Fruit fly (Drosophila melanogaster): ENCODE results near the gene Ccm3.

The Ccm3 gene

DNA sequence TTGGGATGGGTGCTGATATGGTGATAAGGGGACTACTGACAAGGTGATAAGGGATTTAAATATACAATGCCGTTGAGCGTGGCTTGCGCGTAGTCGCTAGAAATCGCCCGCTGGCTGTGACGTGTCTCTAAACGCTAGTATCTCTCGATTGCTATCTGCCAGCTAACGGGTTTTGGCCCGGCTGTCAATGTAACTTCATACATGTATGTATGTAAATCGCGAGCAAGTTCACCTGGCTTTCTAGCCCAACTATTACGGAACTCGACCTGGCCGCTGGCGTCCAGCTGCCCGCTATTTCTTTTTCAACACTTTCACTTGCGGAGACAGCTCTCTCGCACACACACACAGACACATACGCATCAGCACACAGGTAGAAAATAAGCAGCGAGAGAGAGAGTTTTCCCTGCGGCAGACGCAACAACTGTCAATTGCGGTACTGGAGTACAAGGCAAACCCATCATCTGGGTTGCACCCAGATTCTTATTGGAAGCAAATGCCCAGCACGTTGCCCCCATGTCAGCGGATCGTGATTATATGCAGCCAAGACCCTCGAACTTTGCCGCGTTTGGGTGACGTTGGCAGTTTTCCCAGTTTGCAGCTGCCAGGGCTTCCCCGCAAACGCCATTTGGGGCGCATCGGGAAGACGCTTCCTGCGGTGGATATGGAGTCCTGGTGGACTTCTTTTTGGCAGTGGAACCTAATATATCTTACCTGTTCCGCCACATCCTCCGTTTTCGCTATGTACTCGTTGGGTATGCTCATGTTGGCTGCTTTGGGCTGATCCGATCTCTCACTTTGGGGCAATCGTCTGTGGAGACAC, 26.3 kb upstream of the Ccm3 start:
- TF ChIP-seq ac (GFP tag; optimal IDR thresholded peaks at IDR 0.05) (peak; percentile 10), CG5180 (GFP tag; optimal IDR thresholded peaks at IDR 0.05) (peak; percentile 44), slbo (GFP tag; IDR thresholded peaks at IDR 0.05) (no peak), CG10431 (GFP tag; optimal IDR thresholded peaks at IDR 0.05) (peak; percentile 85), CG15479 (GFP tag; optimal IDR thresholded peaks at IDR 0.05) (peak; percentile 80), sug (tag; optimal IDR thresholded peaks at IDR 0.05) (peak; percentile 22), ewg (GFP tag; optimal IDR thresholded peaks at IDR 0.05) (no peak), Xbp1 (GFP tag; optimal IDR thresholded peaks at IDR 0.05) (peak; percentile 51), sim (GFP tag; IDR thresholded peaks at IDR 0.05) (0 out of 2 replicates have a peak, but pooled peaks have one; percentile 7), CG12769 (tag; optimal IDR thresholded peaks at IDR 0.05) (peak; percentile 31), CG30403 (GFP tag; optimal IDR thresholded peaks at IDR 0.05) (no peak), CG33557 (GFP tag; optimal IDR thresholded peaks at IDR 0.05) (peak; percentile 9), cg (GFP tag; optimal IDR thresholded peaks at IDR 0.05) (peak; percentile 76), Trl (optimal IDR thresholded peaks at IDR 0.05) (peak in 1 of 2 experiments; percentile 5), Trl (GFP tag; optimal IDR thresholded peaks at IDR 0.05) (no peak), CG10543 (GFP tag; optimal IDR thresholded peaks at IDR 0.05) (no peak), Pdp1 (GFP tag; optimal IDR thresholded peaks at IDR 0.05) (peak in 1 of 2 experiments; percentile 52), insv (GFP tag; optimal IDR thresholded peaks at IDR 0.05) (peak in 1 of 2 experiments; percentile 89), grn (GFP tag; optimal IDR thresholded peaks at IDR 0.05) (peak; percentile 80), Elba2 (GFP tag; optimal IDR thresholded peaks at IDR 0.05) (peak; percentile 83), exex (tag; optimal IDR thresholded peaks at IDR 0.05) (peak; percentile 3), Blimp-1 (GFP tag; optimal IDR thresholded peaks at IDR 0.05) (peak; percentile 98), dmrt99B (tag; optimal IDR thresholded peaks at IDR 0.05) (no peak), CG4820 (GFP tag; optimal IDR thresholded peaks at IDR 0.05) (no peak), CG10366 (GFP tag; IDR thresholded peaks at IDR 0.05) (no peak), nerfin-1 (tag; optimal IDR thresholded peaks at IDR 0.05) (no peak), Med (GFP tag) (peak; percentile 3), sens (GFP tag) (peak; percentile 26), CG9817 (tag; optimal IDR thresholded peaks at IDR 0.05) (no peak), org-1 (GFP tag; optimal IDR thresholded peaks at IDR 0.05) (no peak), CG11696 (GFP tag; IDR thresholded peaks at IDR 0.05) (peak; percentile 62; the same call in 1 of the 2 replicates), CG1647 (GFP tag; optimal IDR thresholded peaks at IDR 0.05) (no peak), inv (GFP tag; IDR thresholded peaks at IDR 0.05; ENCODE audit: partially characterized antibody) (no peak)

DNA sequence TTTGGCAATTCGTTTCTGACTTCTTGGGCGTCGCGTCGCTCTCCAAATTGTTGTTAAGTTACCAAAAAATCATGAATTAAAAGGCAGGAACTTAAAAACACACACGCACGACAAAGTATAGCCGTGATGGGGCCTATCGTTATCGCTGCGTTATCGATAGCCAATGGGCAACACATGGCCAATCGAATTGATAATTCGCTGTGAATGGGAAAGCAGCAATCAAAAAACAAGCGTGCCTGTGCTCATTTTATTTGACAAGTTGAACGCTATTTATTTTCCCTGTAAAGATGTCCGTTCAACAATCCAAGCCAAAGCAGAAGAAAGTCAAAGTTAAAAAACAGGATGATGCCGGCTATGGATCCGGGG, 25.8 kb upstream of the Ccm3 start, which contains the start of the genes Surf4 and CG31301:
Gene Surf4, minus strand, starts transcription at position 159 of the 366 bp plus-strand sequence.
Gene CG31301, plus strand, starts transcription at position 188 of the 366 bp plus-strand sequence.
- TF ChIP-seq E2f2 (GFP tag; IDR thresholded peaks at IDR 0.05) = 0 out of 2 replicates have a peak, but pooled peaks have one; percentile 33
- TF ChIP-seq YL-1 (GFP tag; optimal IDR thresholded peaks at IDR 0.05) = peak; percentile 61
- no peak for TF ChIP-seq tll (GFP tag; optimal IDR thresholded peaks at IDR 0.05)
- TF ChIP-seq CG18476 (GFP tag; optimal IDR thresholded peaks at IDR 0.05) = no peak
- no peak for TF ChIP-seq CG17912 (GFP tag; optimal IDR thresholded peaks at IDR 0.05)
- TF ChIP-seq Sin3A (optimal IDR thresholded peaks at IDR 0.05) = peak; percentile 39
- no peak for TF ChIP-seq CG6175 (GFP tag; IDR thresholded peaks at IDR 0.05)
- peak; percentile 10 for TF ChIP-seq B-H2 (GFP tag; optimal IDR thresholded peaks at IDR 0.05)
- TF ChIP-seq CG17186 (GFP tag; optimal IDR thresholded peaks at IDR 0.05) = peak; percentile 17
- peak; percentile 6 for TF ChIP-seq CG17359 (tag; optimal IDR thresholded peaks at IDR 0.05)
- no peak for TF ChIP-seq nerfin-1 (tag; optimal IDR thresholded peaks at IDR 0.05)
- peak; percentile 18 for TF ChIP-seq Myb (GFP tag; optimal IDR thresholded peaks at IDR 0.05)
- peak; percentile 91 for TF ChIP-seq dm (GFP tag; optimal IDR thresholded peaks at IDR 0.05)
- no peak for TF ChIP-seq tio (GFP tag; optimal IDR thresholded peaks at IDR 0.05)
- TF ChIP-seq sens (GFP tag) = peak; percentile 23
- peak; percentile 73 for TF ChIP-seq hb (GFP tag; IDR thresholded peaks at IDR 0.05; ENCODE audit: partially characterized antibody)
- TF ChIP-seq MESR4 (GFP tag; optimal IDR thresholded peaks at IDR 0.05) = peak; percentile 77
- peak; percentile 38 for TF ChIP-seq CG4617 (GFP tag; optimal IDR thresholded peaks at IDR 0.05; ENCODE audit: borderline replicate concordance)
- TF ChIP-seq Dll (GFP tag; IDR thresholded peaks at IDR 0.05; ENCODE audit: partially characterized antibody) = peak; percentile 61; the same call in 3 of the 4 replicates
